Fruit fly (Drosophila melanogaster) whole organism, embryonic: Measurements from ENCODE around the gene Mical.
A peak's percentile ranks its signal among the peaks of the same experiment; 100 is the strongest.

Source experiments
- ATbp ChIP-seq: fragments of 200-800 bp; sonication (Bioruptor generic); optimal IDR thresholded peaks from 2 replicates; lab custom pipeline; 2017; ENCODE audit warnings: missing biosample characterization, mild to moderate bottlenecking, missing genetic modification characterization, missing genetic modification reagents
- Asciz ChIP-seq: fragments of 200-800 bp; sonication (Bioruptor generic); optimal IDR thresholded peaks from 2 replicates; lab custom pipeline; 2017; ENCODE audit warnings: missing biosample characterization, mild to moderate bottlenecking, missing genetic modification characterization, missing genetic modification reagents
- Atf-2 ChIP-seq: fragments of 200-800 bp; sonication (Bioruptor generic); optimal IDR thresholded peaks from 2 replicates; lab custom pipeline; 2016; ENCODE audit warnings: missing biosample characterization, missing genetic modification characterization
- Bdp1 ChIP-seq: fragments of 200-800 bp; sonication (Bioruptor generic); optimal IDR thresholded peaks from 3 replicates; lab custom pipeline; 2016; ENCODE audit warnings: missing biosample characterization, missing genetic modification characterization
- CG10462 ChIP-seq: fragments of 200-800 bp; sonication (Bioruptor generic); optimal IDR thresholded peaks from 2 replicates; lab custom pipeline; 2016; ENCODE audit warnings: missing biosample characterization, missing genetic modification characterization
- CG12104 ChIP-seq: fragments of 200-800 bp; sonication (Bioruptor generic); optimal IDR thresholded peaks from 3 replicates; lab custom pipeline; 2016; ENCODE audit warnings: missing biosample characterization, missing genetic modification characterization
- CG12659 ChIP-seq: fragments of 200-800 bp; sonication (Bioruptor generic); optimal IDR thresholded peaks from 3 replicates; lab custom pipeline; 2017; ENCODE audit warnings: mild to moderate bottlenecking, missing biosample characterization, missing genetic modification reagents, missing genetic modification characterization
- CG12744 ChIP-seq: fragments of 200-800 bp; sonication (Bioruptor generic); optimal IDR thresholded peaks from 2 replicates; lab custom pipeline; 2016; ENCODE audit warnings: missing biosample characterization, missing genetic modification characterization
- CG13894 ChIP-seq: fragments of 200-800 bp; sonication (Bioruptor generic); optimal IDR thresholded peaks from 3 replicates; lab custom pipeline; 2018; ENCODE audit warnings: missing biosample characterization, mild to moderate bottlenecking, missing genetic modification characterization, moderate library complexity
- CG15073 ChIP-seq: fragments of 200-800 bp; sonication (Bioruptor generic); optimal IDR thresholded peaks from 2 replicates; lab custom pipeline; 2016; ENCODE audit warnings: missing biosample characterization, missing genetic modification characterization
- CG17612 ChIP-seq: fragments of 200-800 bp; sonication (Bioruptor generic); IDR thresholded peaks from 2 replicates; pipeline ENCODE4 v1.3.6; 2022; ENCODE audit warnings: missing biosample characterization, missing genetic modification characterization
- CG18011 ChIP-seq: fragments of 200-800 bp; sonication (Bioruptor generic); optimal IDR thresholded peaks from 2 replicates; lab custom pipeline; 2017; ENCODE audit warnings: missing biosample characterization, missing genetic modification characterization, mild to moderate bottlenecking, moderate library complexity, missing genotype
- CG2875 ChIP-seq: fragments of 200-800 bp; sonication (Bioruptor generic); optimal IDR thresholded peaks from 2 replicates; lab custom pipeline; 2017; ENCODE audit warnings: missing biosample characterization, mild to moderate bottlenecking, missing genetic modification characterization, missing genetic modification reagents
- CG30431 ChIP-seq: fragments of 200-800 bp; sonication (Bioruptor generic); optimal IDR thresholded peaks from 2 replicates; lab custom pipeline; 2017; ENCODE audit warnings: missing biosample characterization, missing genetic modification characterization
- CG31224 ChIP-seq: fragments of 200-800 bp; sonication (Bioruptor generic); IDR thresholded peaks from 2 replicates; pipeline ENCODE4 v1.3.6; 2022; ENCODE audit warnings: missing biosample characterization, missing genetic modification characterization
- CG42726 ChIP-seq: fragments of 200-800 bp; sonication (Bioruptor generic); IDR thresholded peaks from 2 replicates; pipeline ENCODE4 v1.3.6; 2022; ENCODE audit warnings: missing biosample characterization, missing genetic modification characterization; ENCODE audit not compliant: partially characterized antibody
- CG4617 ChIP-seq: fragments of 200-800 bp; sonication (Bioruptor generic); optimal IDR thresholded peaks from 3 replicates; lab custom pipeline; 2016; ENCODE audit warnings: missing biosample characterization, missing genetic modification characterization, borderline replicate concordance
- CG6689 ChIP-seq: fragments of 200-800 bp; sonication (Bioruptor generic); IDR thresholded peaks from 2 replicates; pipeline ENCODE4 v1.3.6; 2022; ENCODE audit warnings: missing biosample characterization, missing genetic modification characterization
- CG6765 ChIP-seq: fragments of 200-800 bp; sonication (Bioruptor generic); optimal IDR thresholded peaks from 3 replicates; lab custom pipeline; 2017; ENCODE audit warnings: missing biosample characterization, mild to moderate bottlenecking, missing genetic modification characterization
- CG7963 ChIP-seq: fragments of 200-800 bp; sonication (Bioruptor generic); IDR thresholded peaks from 3 replicates; pipeline ENCODE4 v1.3.6; 2022; ENCODE audit warnings: missing biosample characterization, missing genetic modification characterization; ENCODE audit not compliant: partially characterized antibody
- CG8359 ChIP-seq: fragments of 200-800 bp; sonication (Bioruptor generic); optimal IDR thresholded peaks from 2 replicates; lab custom pipeline; 2017; ENCODE audit warnings: missing biosample characterization, mild to moderate bottlenecking, missing genetic modification characterization, borderline replicate concordance
- CG9727 ChIP-seq: fragments of 200-800 bp; sonication (Bioruptor generic); optimal IDR thresholded peaks from 3 replicates; lab custom pipeline; 2017; ENCODE audit warnings: missing biosample characterization, mild to moderate bottlenecking, missing genetic modification characterization
- CG9876 ChIP-seq: fragments of 200-800 bp; sonication (Bioruptor generic); optimal IDR thresholded peaks from 2 replicates; lab custom pipeline; 2016; ENCODE audit warnings: missing biosample characterization, missing genetic modification characterization
- D19B ChIP-seq: fragments of 200-800 bp; sonication (Bioruptor generic); optimal IDR thresholded peaks from 2 replicates; lab custom pipeline; 2017; ENCODE audit warnings: missing biosample characterization, mild to moderate bottlenecking, missing genetic modification characterization
- Dip3 ChIP-seq: fragments of 200-800 bp; sonication (Bioruptor generic); optimal IDR thresholded peaks from 3 replicates; lab custom pipeline; 2016; ENCODE audit warnings: missing biosample characterization, missing genetic modification characterization
- HHEX ChIP-seq: fragments of 200-800 bp; sonication (Bioruptor generic); optimal IDR thresholded peaks from 3 replicates; lab custom pipeline; 2017; ENCODE audit warnings: missing biosample characterization, mild to moderate bottlenecking, missing genetic modification characterization, missing genetic modification reagents
- HmgD ChIP-seq: fragments of 200-800 bp; sonication (Bioruptor generic); optimal IDR thresholded peaks from 3 replicates; lab custom pipeline; 2016; ENCODE audit warnings: missing biosample characterization, missing genetic modification characterization
- Lim3 ChIP-seq: fragments of 200-800 bp; sonication (Bioruptor generic); IDR thresholded peaks from 2 replicates; pipeline ENCODE4 v1.3.6; 2022; ENCODE audit warnings: missing biosample characterization, missing genetic modification characterization
- Max ChIP-seq: fragments of 200-800 bp; sonication (Bioruptor generic); optimal IDR thresholded peaks from 2 replicates; lab custom pipeline; 2016; ENCODE audit warnings: missing biosample characterization, mild to moderate bottlenecking, missing genetic modification characterization
- Med ChIP-seq: fragments of 200-800 bp; sonication (Bioruptor generic); peaks from one replicate; lab custom pipeline; 2016; ENCODE audit warnings: missing biosample characterization, missing genetic modification characterization, mild to moderate bottlenecking, inconsistent platforms, moderate library complexity
- NK7.1 ChIP-seq: fragments of 200-800 bp; sonication (Bioruptor generic); optimal IDR thresholded peaks from 3 replicates; lab custom pipeline; 2016; ENCODE audit warnings: missing biosample characterization, missing genetic modification characterization
- Nf-YB ChIP-seq: fragments of 200-800 bp; sonication (Bioruptor generic); optimal IDR thresholded peaks from 3 replicates; lab custom pipeline; 2019; ENCODE audit warnings: missing biosample characterization, mild to moderate bottlenecking, missing genetic modification characterization, moderate library complexity
- Rx ChIP-seq: fragments of 200-800 bp; sonication (Bioruptor generic); IDR thresholded peaks from 2 replicates; pipeline ENCODE4 v1.3.6; 2022; ENCODE audit warnings: missing biosample characterization, missing genetic modification characterization
- Sin3A ChIP-seq: fragments of >200 bp; optimal IDR thresholded peaks from 2 replicates; lab custom pipeline; 2018
- ase ChIP-seq: fragments of 200-800 bp; sonication (Bioruptor generic); IDR thresholded peaks from 3 replicates; pipeline ENCODE4 v1.3.6; 2022; ENCODE audit warnings: missing biosample characterization, missing genetic modification characterization
- ato ChIP-seq: fragments of 200-800 bp; sonication (Bioruptor generic); IDR thresholded peaks from 2 replicates; pipeline ENCODE4 v1.3.6; 2022; ENCODE audit warnings: missing biosample characterization, missing genetic modification characterization; ENCODE audit not compliant: partially characterized antibody
- bab2 ChIP-seq: fragments of 200-800 bp; sonication (Bioruptor generic); optimal IDR thresholded peaks from 2 replicates; lab custom pipeline; 2016; ENCODE audit warnings: missing biosample characterization, missing genetic modification characterization
- caup ChIP-seq: fragments of 200-800 bp; sonication (Bioruptor generic); optimal IDR thresholded peaks from 3 replicates; lab custom pipeline; 2017; ENCODE audit warnings: missing biosample characterization, mild to moderate bottlenecking, missing genetic modification characterization, moderate library complexity; ENCODE audit not compliant: severe bottlenecking
- chif ChIP-seq, 2 experiments: fragments of 200-800 bp; sonication (Bioruptor generic); optimal IDR thresholded peaks; 3 replicates each; lab custom pipeline; 2016; ENCODE audit warnings: missing biosample characterization in 2 of 2, missing genetic modification characterization in 2 of 2
- corto ChIP-seq: fragments of 200-800 bp; sonication (Bioruptor generic); optimal IDR thresholded peaks from 2 replicates; lab custom pipeline; 2016; ENCODE audit warnings: missing biosample characterization, mild to moderate bottlenecking, missing genetic modification characterization, moderate library complexity
- crol ChIP-seq: fragments of 200-800 bp; sonication (Bioruptor generic); IDR thresholded peaks from 2 replicates; pipeline ENCODE4 v1.3.6; 2022; ENCODE audit warnings: missing biosample characterization, missing genetic modification characterization
- dati ChIP-seq: fragments of 200-800 bp; sonication (Bioruptor generic); IDR thresholded peaks from 2 replicates; pipeline ENCODE4 v1.3.6; 2022; ENCODE audit warnings: missing biosample characterization, missing genetic modification characterization
- emc ChIP-seq: fragments of 200-800 bp; sonication (Bioruptor generic); optimal IDR thresholded peaks from 2 replicates; lab custom pipeline; 2016; ENCODE audit warnings: missing biosample characterization, missing genetic modification characterization
- ems ChIP-seq: fragments of 200-800 bp; sonication (Bioruptor generic); optimal IDR thresholded peaks from 3 replicates; lab custom pipeline; 2016; ENCODE audit warnings: missing biosample characterization, missing genetic modification characterization
- insv ChIP-seq, 2 experiments: fragments of 200-800 bp; sonication (Bioruptor generic); optimal IDR thresholded peaks; 3 replicates each; lab custom pipeline; 2016 to 2018; ENCODE audit warnings: missing biosample characterization in 2 of 2, missing genetic modification characterization in 2 of 2
- klu ChIP-seq: fragments of 200-800 bp; sonication (Bioruptor generic); IDR thresholded peaks from 2 replicates; pipeline ENCODE4 v1.3.6; 2022; ENCODE audit warnings: missing biosample characterization, missing genetic modification characterization
- lilli ChIP-seq: fragments of 200-800 bp; sonication (Bioruptor generic); optimal IDR thresholded peaks from 3 replicates; lab custom pipeline; 2016; ENCODE audit warnings: missing biosample characterization, missing genetic modification characterization
- nerfin-1 ChIP-seq: fragments of 200-800 bp; sonication (Bioruptor generic); optimal IDR thresholded peaks from 3 replicates; lab custom pipeline; 2019; ENCODE audit warnings: missing biosample characterization, mild to moderate bottlenecking, missing genetic modification characterization, moderate library complexity
- odd ChIP-seq: fragments of 200-800 bp; sonication (Bioruptor generic); optimal IDR thresholded peaks from 2 replicates; lab custom pipeline; 2017; ENCODE audit warnings: missing biosample characterization, mild to moderate bottlenecking, missing genetic modification characterization
- p53 ChIP-seq: fragments of 200-800 bp; sonication (Bioruptor generic); optimal IDR thresholded peaks from 2 replicates; lab custom pipeline; 2016; ENCODE audit warnings: missing biosample characterization, missing genetic modification characterization
- sug ChIP-seq: fragments of 200-800 bp; optimal IDR thresholded peaks from 2 replicates; lab custom pipeline; 2019; ENCODE audit warnings: missing biosample characterization, mild to moderate bottlenecking, missing genetic modification characterization, moderate library complexity
- wor ChIP-seq: fragments of 200-800 bp; sonication (Bioruptor generic); IDR thresholded peaks from 2 replicates; pipeline ENCODE4 v1.3.6; 2022; ENCODE audit warnings: missing biosample characterization, missing genetic modification characterization

Gene Mical

dm6 chr3R:10084914-10085313, 42.2 kb upstream of the Mical start (continued):
- no peak for TF ChIP-seq ato (GFP tag; lab: Robert Waterston, UW)
- no peak for TF ChIP-seq CG6765 (GFP tag; lab: Kevin White, UChicago)
- peak; percentile 56 for TF ChIP-seq CG31224 (GFP tag; lab: Robert Waterston, UW)
- no peak for TF ChIP-seq CG4617
- no peak for TF ChIP-seq Asciz (GFP tag; lab: Kevin White, UChicago)
- TF ChIP-seq CG7963 = no peak
- TF ChIP-seq Max (GFP tag; lab: Kevin White, UChicago) = no peak
- TF ChIP-seq insv (GFP tag; optimal IDR thresholded peaks at IDR 0.05; lab: Kevin White, UChicago) = no peak
- TF ChIP-seq CG12659 (GFP tag; lab: Kevin White, UChicago) = peak; percentile 40
- TF ChIP-seq NK7.1 (GFP tag; lab: Kevin White, UChicago) = no peak
- no peak for TF ChIP-seq chif (GFP tag; optimal IDR thresholded peaks at IDR 0.05; lab: Kevin White, UChicago)
- peak; percentile 7 for TF ChIP-seq bab2 (GFP tag; lab: Kevin White, UChicago)
- no peak for TF ChIP-seq CG6689
- TF ChIP-seq lilli (GFP tag; lab: Kevin White, UChicago) = peak; percentile 79
- TF ChIP-seq p53 = no peak
- no peak for TF ChIP-seq Sin3A
- 0 out of 2 replicates have a peak, but pooled peaks have one; percentile 26 for TF ChIP-seq CG17612 (GFP tag; lab: Robert Waterston, UW)
- TF ChIP-seq HmgD (GFP tag; lab: Kevin White, UChicago) = no peak
- TF ChIP-seq odd (GFP tag; lab: Kevin White, UChicago) = no peak
- no peak for TF ChIP-seq Atf-2 (GFP tag; lab: Kevin White, UChicago)
- TF ChIP-seq dati (GFP tag; lab: Robert Waterston, UW) = no peak
- no peak for TF ChIP-seq CG12104
- peak; percentile 71 for TF ChIP-seq Dip3 (GFP tag; lab: Kevin White, UChicago)
- TF ChIP-seq Bdp1 = no peak
- TF ChIP-seq sug (tag; lab: Kevin White, UChicago) = no peak
- no peak for TF ChIP-seq CG30431 (GFP tag; lab: Kevin White, UChicago)
- TF ChIP-seq CG18011 (GFP tag; lab: Kevin White, UChicago) = no peak
- peak; percentile 59 for TF ChIP-seq corto (GFP tag; lab: Kevin White, UChicago)
- TF ChIP-seq ems (GFP tag; lab: Kevin White, UChicago) = peak; percentile 42
- no peak for TF ChIP-seq CG12744
- peak; percentile 20 for TF ChIP-seq CG13894 (tag; lab: Kevin White, UChicago)
- no peak for TF ChIP-seq CG10462 (GFP tag; lab: Kevin White, UChicago)
- TF ChIP-seq CG2875 (GFP tag; lab: Kevin White, UChicago) = no peak
- no peak for TF ChIP-seq Nf-YB (GFP tag; lab: Kevin White, UChicago)
- TF ChIP-seq crol (GFP tag; lab: Robert Waterston, UW) = no peak
- TF ChIP-seq Rx (GFP tag; lab: Robert Waterston, UW) = no peak
- peak; percentile 28 for TF ChIP-seq CG9876 (GFP tag; lab: Kevin White, UChicago)
- peak; percentile 47 for TF ChIP-seq HHEX (GFP tag; lab: Kevin White, UChicago)
- TF ChIP-seq ase (GFP tag; lab: Robert Waterston, UW) = no peak
- no peak for TF ChIP-seq nerfin-1 (tag; lab: Kevin White, UChicago)
- TF ChIP-seq Lim3 = no peak
- no peak for TF ChIP-seq wor (GFP tag; lab: Robert Waterston, UW)
- TF ChIP-seq klu (GFP tag; lab: Robert Waterston, UW) = no peak
- TF ChIP-seq CG15073 (GFP tag; lab: Kevin White, UChicago) = no peak
- TF ChIP-seq CG42726 (GFP tag; lab: Robert Waterston, UW) = no peak
- TF ChIP-seq ATbp (GFP tag; lab: Kevin White, UChicago) = no peak
- TF ChIP-seq Med (GFP tag; lab: Kevin White, UChicago) = peak; percentile 94
- TF ChIP-seq CG9727 (GFP tag; lab: Kevin White, UChicago) = peak; percentile 36
- TF ChIP-seq emc (GFP tag; lab: Kevin White, UChicago) = no peak
- TF ChIP-seq D19B (GFP tag; lab: Kevin White, UChicago) = peak; percentile 50
- TF ChIP-seq CG8359 (GFP tag; lab: Kevin White, UChicago) = no peak
- peak; percentile 70 for TF ChIP-seq caup (GFP tag; lab: Kevin White, UChicago)
